Worm (Caenorhabditis elegans) whole organism, L4 larva: ENCODE measurements around the gene R10E11.9.

Experiments used
- D1046.2 ChIP-seq: fragments of 200-800 bp; sonication (Bioruptor generic); IDR thresholded peaks from 2 replicates; pipeline ENCODE4 v1.3.6; 2022; ENCODE audit warnings: missing genetic modification characterization, missing compliant biosample characterization
- F26F4.8 ChIP-seq: fragments of 200-800 bp; sonication (Bioruptor generic); conservative IDR thresholded peaks from 2 replicates; pipeline ENCODE4 v1.3.6; 2022; ENCODE audit warnings: missing genetic modification characterization, missing compliant biosample characterization
- F37D6.2 ChIP-seq: sonication (generic microtip); optimal IDR thresholded peaks from 2 replicates; lab custom pipeline; 2016; ENCODE audit warnings: mild to moderate bottlenecking, missing genetic modification characterization, missing compliant biosample characterization
- F49E8.2 ChIP-seq: sonication (generic microtip); optimal IDR thresholded peaks from 2 replicates; lab custom pipeline; 2016; ENCODE audit warnings: missing compliant biosample characterization, mild to moderate bottlenecking, missing genetic modification characterization, borderline replicate concordance
- R02D3.7 ChIP-seq: fragments of 150-350 bp; sonication (generic microtip); optimal IDR thresholded peaks from 3 replicates; lab custom pipeline; 2014; ENCODE audit warnings: missing biosample characterization, missing genetic modification characterization
- ZK546.5 ChIP-seq, 2 experiments: sonication (generic microtip); optimal IDR thresholded peaks; 2 replicates each; lab custom pipeline; 2017; ENCODE audit warnings: missing biosample characterization in 2 of 2, missing genetic modification characterization in 2 of 2
- ama-1 ChIP-seq: fragments of 150-350 bp; optimal IDR thresholded peaks from 2 replicates; lab custom pipeline; 2014; ENCODE audit warnings: inconsistent platforms, mixed read lengths
- arid-1 ChIP-seq: fragments of 200-800 bp; sonication (Bioruptor generic); conservative IDR thresholded peaks from 2 replicates; pipeline ENCODE4 v1.3.6; 2022; ENCODE audit warnings: missing genetic modification reagents, missing genetic modification characterization, missing compliant biosample characterization
- ceh-32 ChIP-seq: sonication (generic microtip); optimal IDR thresholded peaks from 2 replicates; lab custom pipeline; 2016; ENCODE audit warnings: mild to moderate bottlenecking, missing genetic modification characterization, missing compliant biosample characterization; ENCODE audit not compliant: poor library complexity
- ceh-44 ChIP-seq: fragments of 200-800 bp; sonication (Bioruptor generic); IDR thresholded peaks from 2 replicates; pipeline ENCODE4 v1.3.6; 2022; ENCODE audit warnings: missing genetic modification reagents, missing genetic modification characterization, missing compliant biosample characterization
- ceh-62 ChIP-seq: sonication (generic microtip); optimal IDR thresholded peaks from 2 replicates; lab custom pipeline; 2017; ENCODE audit warnings: missing biosample characterization, missing genetic modification characterization
- ctbp-1 ChIP-seq: fragments of 200-800 bp; sonication (Bioruptor generic); IDR thresholded peaks from 2 replicates; pipeline ENCODE4 v1.3.6; 2022; ENCODE audit warnings: missing genetic modification reagents, missing genetic modification characterization, missing compliant biosample characterization
- daf-8 ChIP-seq: fragments of 200-800 bp; sonication (Bioruptor generic); IDR thresholded peaks from 2 replicates; pipeline ENCODE4 v1.3.6; 2022; ENCODE audit warnings: missing genetic modification characterization, missing compliant biosample characterization
- dmd-6 ChIP-seq: fragments of 200-800 bp; sonication (Bioruptor generic); IDR thresholded peaks from 2 replicates; pipeline ENCODE4 v1.3.6; 2022; ENCODE audit warnings: missing genetic modification reagents, missing genetic modification characterization, missing compliant biosample characterization
- dmd-8 ChIP-seq: fragments of 200-800 bp; sonication (Bioruptor generic); IDR thresholded peaks from 2 replicates; pipeline ENCODE4 v1.3.6; 2022; ENCODE audit warnings: missing genetic modification characterization, missing compliant biosample characterization
- dmd-9 ChIP-seq: fragments of 200-800 bp; sonication (Bioruptor generic); IDR thresholded peaks from 2 replicates; pipeline ENCODE4 v1.3.6; 2022; ENCODE audit warnings: missing genetic modification reagents, missing genetic modification characterization, missing compliant biosample characterization
- dve-1 ChIP-seq: sonication (generic microtip); optimal IDR thresholded peaks from 2 replicates; lab custom pipeline; 2017; ENCODE audit warnings: antibody characterized with exemption, mild to moderate bottlenecking, missing genetic modification characterization, missing compliant biosample characterization; ENCODE audit not compliant: insufficient read depth
- egl-43 ChIP-seq: fragments of 200-800 bp; sonication (Bioruptor generic); IDR thresholded peaks from 2 replicates; pipeline ENCODE4 v1.3.6; 2022; ENCODE audit warnings: missing genetic modification reagents, missing genetic modification characterization, missing compliant biosample characterization
- fkh-10 ChIP-seq: fragments of 150-350 bp; optimal IDR thresholded peaks from 2 replicates; lab custom pipeline; 2014; ENCODE audit warnings: missing biosample characterization, missing genetic modification reagents, missing genetic modification characterization
- fos-1 ChIP-seq: fragments of 150-350 bp; optimal IDR thresholded peaks from 2 replicates; lab custom pipeline; 2014; ENCODE audit warnings: missing biosample characterization, missing genetic modification characterization
- hmg-1.1 ChIP-seq: fragments of 200-800 bp; sonication (Bioruptor generic); IDR thresholded peaks from 2 replicates; pipeline ENCODE4 v1.3.6; 2022; ENCODE audit warnings: missing genetic modification reagents, missing genetic modification characterization, missing compliant biosample characterization
- jun-1 ChIP-seq: fragments of 150-350 bp; optimal IDR thresholded peaks from 2 replicates; lab custom pipeline; 2014; ENCODE audit warnings: missing biosample characterization, missing genetic modification reagents, missing genetic modification characterization
- lim-7 ChIP-seq: fragments of 200-800 bp; sonication (Bioruptor generic); IDR thresholded peaks from 2 replicates; pipeline ENCODE4 v1.3.6; 2022; ENCODE audit warnings: missing genetic modification characterization, missing compliant biosample characterization
- lin-13 ChIP-seq: fragments of 150-350 bp; optimal IDR thresholded peaks from 2 replicates; lab custom pipeline; 2014; ENCODE audit warnings: missing biosample characterization, missing genetic modification reagents, missing genetic modification characterization
- lin-15B ChIP-seq: fragments of 150-350 bp; sonication (generic microtip); optimal IDR thresholded peaks from 3 replicates; lab custom pipeline; 2014; ENCODE audit warnings: missing biosample characterization, missing genetic modification characterization
- lin-38 ChIP-seq: fragments of 200-800 bp; sonication (Bioruptor generic); IDR thresholded peaks from 2 replicates; pipeline ENCODE4 v1.3.6; 2022; ENCODE audit warnings: missing genetic modification reagents, missing genetic modification characterization, missing compliant biosample characterization
- lir-3 ChIP-seq: sonication (generic microtip); optimal IDR thresholded peaks from 2 replicates; lab custom pipeline; 2016; ENCODE audit warnings: mild to moderate bottlenecking, missing genetic modification characterization, missing compliant biosample characterization
- mep-1 ChIP-seq: fragments of 150-350 bp; sonication (generic microtip); optimal IDR thresholded peaks from 3 replicates; lab custom pipeline; 2014; ENCODE audit warnings: missing biosample characterization, missing genetic modification characterization
- mxl-2 ChIP-seq: fragments of 200-800 bp; sonication (Bioruptor generic); conservative IDR thresholded peaks from 2 replicates; pipeline ENCODE4 v1.3.6; 2022; ENCODE audit warnings: missing genetic modification reagents, missing genetic modification characterization, missing compliant biosample characterization
- mxl-3 ChIP-seq: fragments of 200-800 bp; sonication (Bioruptor generic); optimal IDR thresholded peaks from 2 replicates; lab custom pipeline; 2018; ENCODE audit warnings: mild to moderate bottlenecking, missing genetic modification characterization, missing compliant biosample characterization
- nhr-10 ChIP-seq: fragments of 150-350 bp; optimal IDR thresholded peaks from 2 replicates; lab custom pipeline; 2014; ENCODE audit warnings: missing biosample characterization, missing genetic modification characterization
- nhr-102 ChIP-seq: sonication (generic microtip); optimal IDR thresholded peaks from 2 replicates; lab custom pipeline; 2016; ENCODE audit warnings: mild to moderate bottlenecking, missing genetic modification characterization, moderate library complexity, missing compliant biosample characterization
- nhr-111 ChIP-seq: fragments of 200-800 bp; sonication (Bioruptor generic); optimal IDR thresholded peaks from 2 replicates; lab custom pipeline; 2018; ENCODE audit warnings: mild to moderate bottlenecking, missing genetic modification characterization, missing compliant biosample characterization
- nhr-237 ChIP-seq: sonication (generic microtip); optimal IDR thresholded peaks from 2 replicates; lab custom pipeline; 2017; ENCODE audit warnings: missing biosample characterization, missing genetic modification characterization
- nhr-28 ChIP-seq: fragments of 150-350 bp; optimal IDR thresholded peaks from 2 replicates; lab custom pipeline; 2014; ENCODE audit warnings: missing biosample characterization, missing genetic modification characterization
- nhr-41 ChIP-seq: fragments of 200-800 bp; sonication (Bioruptor generic); IDR thresholded peaks from 2 replicates; pipeline ENCODE4 v1.3.6; 2022; ENCODE audit warnings: missing genetic modification reagents, missing genetic modification characterization, missing compliant biosample characterization
- nhr-42 ChIP-seq: fragments of 200-800 bp; sonication (Bioruptor generic); IDR thresholded peaks from 2 replicates; pipeline ENCODE4 v1.3.6; 2022; ENCODE audit warnings: missing genetic modification characterization, missing compliant biosample characterization
- nhr-48 ChIP-seq: sonication (generic microtip); optimal IDR thresholded peaks from 2 replicates; lab custom pipeline; 2016; ENCODE audit warnings: mild to moderate bottlenecking, missing genetic modification characterization, missing compliant biosample characterization
- nhr-6 ChIP-seq: fragments of 150-350 bp; optimal IDR thresholded peaks from 2 replicates; lab custom pipeline; 2014; ENCODE audit warnings: missing biosample characterization, missing genetic modification characterization
- nhr-77 ChIP-seq: fragments of 150-350 bp; optimal IDR thresholded peaks from 2 replicates; lab custom pipeline; 2014; ENCODE audit warnings: missing biosample characterization, missing genetic modification characterization
- pha-4 ChIP-seq, 2 experiments: fragments of 150-350 bp in 1 of 2; fragments of 200-800 bp in 1 of 2; sonication (Bioruptor generic) in 1 of 2; IDR thresholded peaks in 1 of 2; optimal IDR thresholded peaks in 1 of 2; 2 replicates each; pipeline versions ENCODE4 v1.3.6 to Lab custom; 2014 to 2022; ENCODE audit warnings: missing genetic modification characterization in 2 of 2, missing genetic modification reagents in 2 of 2, missing biosample characterization in 1 of 2, missing compliant biosample characterization in 1 of 2
- saeg-2 ChIP-seq: fragments of 200-800 bp; sonication (Bioruptor generic); IDR thresholded peaks from 2 replicates; pipeline ENCODE4 v1.3.6; 2022; ENCODE audit warnings: missing genetic modification reagents, missing genetic modification characterization, missing compliant biosample characterization
- set-16 ChIP-seq: fragments of 200-800 bp; sonication (Bioruptor generic); IDR thresholded peaks from 2 replicates; pipeline ENCODE4 v1.3.6; 2022; ENCODE audit warnings: missing genetic modification reagents, missing genetic modification characterization, missing compliant biosample characterization
- snpc-4 ChIP-seq: fragments of 150-350 bp; optimal IDR thresholded peaks from 2 replicates; lab custom pipeline; 2014; ENCODE audit warnings: missing biosample characterization, missing genetic modification characterization
- spr-1 ChIP-seq: sonication (generic microtip); optimal IDR thresholded peaks from 2 replicates; lab custom pipeline; 2016; ENCODE audit warnings: mild to moderate bottlenecking, missing genetic modification characterization, missing compliant biosample characterization
- unc-130 ChIP-seq: sonication (generic microtip); optimal IDR thresholded peaks from 2 replicates; lab custom pipeline; 2016; ENCODE audit warnings: missing genetic modification reagents, missing genetic modification characterization, missing compliant biosample characterization
- zag-1 ChIP-seq: fragments of 150-350 bp; optimal IDR thresholded peaks from 2 replicates; lab custom pipeline; 2014; ENCODE audit warnings: missing biosample characterization, missing genetic modification characterization
- zfp-2 ChIP-seq: sonication (generic microtip); optimal IDR thresholded peaks from 2 replicates; lab custom pipeline; 2016; ENCODE audit warnings: mild to moderate bottlenecking, missing genetic modification characterization, missing compliant biosample characterization
- zip-2 ChIP-seq: fragments of 150-350 bp; optimal IDR thresholded peaks from 2 replicates; lab custom pipeline; 2014; ENCODE audit warnings: missing biosample characterization, missing genetic modification characterization

R10E11.9 gene

ce11 chrIII:9796448-9796847, 3.0 kb upstream of the R10E11.9 start, which contains the start of gene srxa-10:
TSS of gene srxa-10 (minus strand) at chrIII:9796548.
- TF ChIP-seq set-16, result no peak
- no peak for TF ChIP-seq nhr-102 (tag; lab: Kevin White, UChicago)
- TF ChIP-seq nhr-77 (tag; lab: Kevin White, UChicago), result no peak
- TF ChIP-seq F49E8.2 (tag; lab: Kevin White, UChicago), result no peak
- no peak for TF ChIP-seq mxl-2
- TF ChIP-seq fos-1, result no peak
- TF ChIP-seq lim-7, result no peak
- TF ChIP-seq saeg-2 (GFP tag; lab: Robert Waterston, UW), result no peak
- TF ChIP-seq mxl-3 (GFP tag; lab: Kevin White, UChicago), result no peak
- no peak for TF ChIP-seq lir-3 (tag; lab: Kevin White, UChicago)
- no peak for TF ChIP-seq zfp-2 (tag; lab: Kevin White, UChicago)
- no peak for TF ChIP-seq D1046.2 (GFP tag; lab: Robert Waterston, UW)
- TF ChIP-seq ama-1 (lab: Kevin White, UChicago), result no peak
- TF ChIP-seq nhr-6, result no peak
- no peak for TF ChIP-seq lin-15B
- no peak for TF ChIP-seq ceh-32
- no peak for TF ChIP-seq nhr-111 (GFP tag; lab: Kevin White, UChicago)
- TF ChIP-seq lin-13 (GFP tag; lab: Kevin White, UChicago), result no peak
- TF ChIP-seq ceh-44, result no peak
- TF ChIP-seq, all 104 proteins: peak for 0

- TF ChIP-seq nhr-42 (GFP tag; lab: Robert Waterston, UW) (no peak), R02D3.7 (tag; lab: Kevin White, UChicago) (no peak), zip-2 (no peak), saeg-2 (GFP tag; lab: Robert Waterston, UW) (no peak), nhr-102 (tag; lab: Kevin White, UChicago) (no peak), nhr-48 (no peak), mep-1 (tag; lab: Kevin White, UChicago) (no peak), dve-1 (no peak), fkh-10 (no peak), unc-130 (GFP tag; lab: Kevin White, UChicago) (no peak), arid-1 (GFP tag; lab: Robert Waterston, UW) (no peak), ZK546.5 (tag; optimal IDR thresholded peaks at IDR 0.05; lab: Kevin White, UChicago) (no peak), ama-1 (lab: Kevin White, UChicago) (no peak), snpc-4 (tag; lab: Kevin White, UChicago) (no peak), nhr-10 (tag; lab: Kevin White, UChicago) (no peak), nhr-237 (no peak), zag-1 (tag; lab: Kevin White, UChicago) (no peak), dmd-8 (GFP tag; lab: Robert Waterston, UW) (no peak), nhr-6 (no peak)
Observed at ce11 chrIII:9789607-9790073, 3.8 kb downstream of the R10E11.9 start, which contains the start of gene R10E11.5. TSS of gene R10E11.5 (minus strand) at chrIII:9789657.

ce11 chrIII:9789083-9789482, 4.4 kb downstream of the R10E11.9 start:
- no peak for TF ChIP-seq dve-1
- no peak for TF ChIP-seq nhr-41 (GFP tag; lab: Robert Waterston, UW)
- no peak for TF ChIP-seq spr-1 (tag; lab: Kevin White, UChicago)
- no peak for TF ChIP-seq dmd-9 (GFP tag; lab: Robert Waterston, UW)
- TF ChIP-seq F49E8.2 (tag; lab: Kevin White, UChicago), result no peak
- TF ChIP-seq ceh-62 (tag; lab: Kevin White, UChicago), result no peak
- no peak for TF ChIP-seq lin-38 (GFP tag; lab: Robert Waterston, UW)
- no peak for TF ChIP-seq F26F4.8 (GFP tag; lab: Robert Waterston, UW)
- TF ChIP-seq ctbp-1 (GFP tag; lab: Robert Waterston, UW), result no peak
- TF ChIP-seq egl-43 (GFP tag; lab: Robert Waterston, UW), result no peak
- no peak for TF ChIP-seq pha-4 (GFP tag; IDR thresholded peaks at IDR 0.05; lab: Robert Waterston, UW)
- no peak for TF ChIP-seq pha-4 (tag; optimal IDR thresholded peaks at IDR 0.05; lab: Kevin White, UChicago)
- TF ChIP-seq daf-8 (GFP tag; lab: Robert Waterston, UW), result no peak
- TF ChIP-seq F37D6.2 (tag; lab: Kevin White, UChicago), result no peak
- TF ChIP-seq jun-1 (tag; lab: Kevin White, UChicago), result no peak
- TF ChIP-seq dmd-6 (GFP tag; lab: Robert Waterston, UW), result no peak
- no peak for TF ChIP-seq zag-1 (tag; lab: Kevin White, UChicago)
- TF ChIP-seq mxl-3 (GFP tag; lab: Kevin White, UChicago), result no peak
- TF ChIP-seq nhr-28 (tag; lab: Kevin White, UChicago), result no peak
- no peak for TF ChIP-seq hmg-1.1 (GFP tag; lab: Robert Waterston, UW)
- no peak for TF ChIP-seq mxl-2
